Fruit fly (Drosophila melanogaster) whole organism, embryonic: ENCODE results near the gene Fancd2.

Experiments used
- Abd-B ChIP-seq: fragments of 200-800 bp; sonication (Bioruptor generic); optimal IDR thresholded peaks from 2 replicates; lab custom pipeline; 2018; ENCODE audit warnings: missing biosample characterization, mild to moderate bottlenecking, missing genetic modification characterization, moderate library complexity
- Ada2b ChIP-seq: fragments of 200-800 bp; sonication (Bioruptor generic); IDR thresholded peaks from 2 replicates; pipeline ENCODE4 v1.3.6; 2022; ENCODE audit warnings: missing biosample characterization, missing genetic modification characterization
- Antp ChIP-seq: fragments of 200-800 bp; sonication (Bioruptor generic); optimal IDR thresholded peaks from 3 replicates; lab custom pipeline; 2016; ENCODE audit warnings: missing biosample characterization, missing genetic modification characterization
- Asciz ChIP-seq: fragments of 200-800 bp; sonication (Bioruptor generic); optimal IDR thresholded peaks from 2 replicates; lab custom pipeline; 2017; ENCODE audit warnings: missing biosample characterization, mild to moderate bottlenecking, missing genetic modification characterization, missing genetic modification reagents
- CG10209 ChIP-seq: fragments of 200-800 bp; sonication (Bioruptor generic); optimal IDR thresholded peaks from 3 replicates; lab custom pipeline; 2017; ENCODE audit warnings: missing biosample characterization, mild to moderate bottlenecking, missing genetic modification characterization, missing genetic modification reagents
- CG10431 ChIP-seq: fragments of 200-800 bp; sonication (Bioruptor generic); optimal IDR thresholded peaks from 3 replicates; lab custom pipeline; 2018; ENCODE audit warnings: missing biosample characterization, mild to moderate bottlenecking, missing genetic modification characterization
- CG11723 ChIP-seq: fragments of 200-800 bp; sonication (Bioruptor generic); optimal IDR thresholded peaks from 2 replicates; lab custom pipeline; 2017; ENCODE audit warnings: missing biosample characterization, mild to moderate bottlenecking, missing genetic modification characterization
- CG12071 ChIP-seq: fragments of 200-800 bp; sonication (Bioruptor generic); optimal IDR thresholded peaks from 3 replicates; lab custom pipeline; 2018; ENCODE audit warnings: missing biosample characterization, mild to moderate bottlenecking, missing genetic modification characterization
- CG15011 ChIP-seq: fragments of 200-800 bp; sonication (Bioruptor generic); optimal IDR thresholded peaks from 3 replicates; lab custom pipeline; 2018; ENCODE audit warnings: missing biosample characterization, mild to moderate bottlenecking, missing genetic modification characterization
- CG15269 ChIP-seq: fragments of 200-800 bp; sonication (Bioruptor generic); optimal IDR thresholded peaks from 2 replicates; lab custom pipeline; 2018; ENCODE audit warnings: missing biosample characterization, mild to moderate bottlenecking, missing genetic modification characterization, moderate library complexity
- CG1832 ChIP-seq: fragments of 200-800 bp; sonication (Bioruptor generic); optimal IDR thresholded peaks from 2 replicates; lab custom pipeline; 2017; ENCODE audit warnings: missing biosample characterization, mild to moderate bottlenecking, missing genetic modification characterization, inconsistent platforms
- CG18619 ChIP-seq: fragments of 200-800 bp; sonication (Bioruptor generic); optimal IDR thresholded peaks from 3 replicates; lab custom pipeline; 2017; ENCODE audit warnings: missing biosample characterization, mild to moderate bottlenecking, missing genetic modification characterization
- CG2712 ChIP-seq: fragments of 200-800 bp; optimal IDR thresholded peaks from 3 replicates; lab custom pipeline; 2019; ENCODE audit warnings: missing biosample characterization, mild to moderate bottlenecking, missing genetic modification characterization, moderate library complexity
- CG2889 ChIP-seq: fragments of 200-800 bp; sonication (Bioruptor generic); IDR thresholded peaks from 3 replicates; pipeline ENCODE4 v1.3.6; 2022; ENCODE audit warnings: missing biosample characterization, missing genetic modification characterization
- CG3065 ChIP-seq: fragments of 200-800 bp; sonication (Bioruptor generic); optimal IDR thresholded peaks from 2 replicates; lab custom pipeline; 2016; ENCODE audit warnings: missing biosample characterization, missing genetic modification characterization
- CG31365 ChIP-seq: fragments of 200-800 bp; sonication (Bioruptor generic); optimal IDR thresholded peaks from 2 replicates; lab custom pipeline; 2018; ENCODE audit warnings: missing biosample characterization, mild to moderate bottlenecking, missing genetic modification characterization
- CG32532 ChIP-seq: fragments of 200-800 bp; sonication (Bioruptor generic); IDR thresholded peaks from 2 replicates; pipeline ENCODE4 v1.3.6; 2022; ENCODE audit warnings: missing biosample characterization, missing genetic modification characterization
- CG33213 ChIP-seq: fragments of 200-800 bp; sonication (Bioruptor generic); optimal IDR thresholded peaks from 3 replicates; lab custom pipeline; 2016; ENCODE audit warnings: missing biosample characterization, missing genetic modification characterization
- CG3407 ChIP-seq: fragments of 200-800 bp; sonication (Bioruptor generic); optimal IDR thresholded peaks from 2 replicates; lab custom pipeline; 2018; ENCODE audit warnings: missing biosample characterization, mild to moderate bottlenecking, missing genetic modification characterization
- CG8290 ChIP-seq, 3 experiments: fragments of 200-800 bp; sonication (Bioruptor generic); optimal IDR thresholded peaks; 2 replicates each; lab custom pipeline; 2016 to 2019; ENCODE audit warnings: missing biosample characterization in 3 of 3, missing genetic modification characterization in 3 of 3, mild to moderate bottlenecking in 2 of 3, moderate library complexity in 1 of 3
- CG8924 ChIP-seq: fragments of 200-800 bp; optimal IDR thresholded peaks from 3 replicates; lab custom pipeline; 2019; ENCODE audit warnings: missing biosample characterization, mild to moderate bottlenecking, missing genetic modification characterization, moderate library complexity
- CG9876 ChIP-seq: fragments of 200-800 bp; sonication (Bioruptor generic); optimal IDR thresholded peaks from 2 replicates; lab custom pipeline; 2016; ENCODE audit warnings: missing biosample characterization, missing genetic modification characterization
- CoRest ChIP-seq: fragments of 200-800 bp; sonication (Bioruptor generic); optimal IDR thresholded peaks from 3 replicates; lab custom pipeline; 2018; ENCODE audit warnings: missing biosample characterization, mild to moderate bottlenecking, missing genetic modification characterization, moderate library complexity
- D19A ChIP-seq: fragments of 200-800 bp; optimal IDR thresholded peaks from 3 replicates; lab custom pipeline; 2019; ENCODE audit warnings: missing biosample characterization, mild to moderate bottlenecking, missing genetic modification characterization, moderate library complexity
- Dek ChIP-seq: fragments of 200-800 bp; sonication (Bioruptor generic); optimal IDR thresholded peaks from 3 replicates; lab custom pipeline; 2019; ENCODE audit warnings: missing biosample characterization, mild to moderate bottlenecking, missing genetic modification characterization, moderate library complexity
- Doc3 ChIP-seq: fragments of 200-800 bp; sonication (Bioruptor generic); IDR thresholded peaks from 3 replicates; pipeline ENCODE4 v1.3.6; 2022; ENCODE audit warnings: missing biosample characterization, missing genetic modification characterization; ENCODE audit not compliant: partially characterized antibody
- Fer3 ChIP-seq: fragments of 200-800 bp; sonication (Bioruptor generic); optimal IDR thresholded peaks from 2 replicates; lab custom pipeline; 2018; ENCODE audit warnings: missing biosample characterization, mild to moderate bottlenecking, missing genetic modification characterization, moderate library complexity
- HLH3B ChIP-seq: fragments of 200-800 bp; sonication (Bioruptor generic); IDR thresholded peaks from 2 replicates; pipeline ENCODE4 v1.3.6; 2022; ENCODE audit warnings: missing biosample characterization, missing genetic modification characterization
- HLHmδ ChIP-seq: fragments of 200-800 bp; sonication (Bioruptor generic); optimal IDR thresholded peaks from 2 replicates; lab custom pipeline; 2018; ENCODE audit warnings: missing biosample characterization, mild to moderate bottlenecking, missing genetic modification characterization, moderate library complexity
- MBD-R2 ChIP-seq: fragments of 200-800 bp; sonication (Bioruptor generic); IDR thresholded peaks from 2 replicates; pipeline ENCODE4 v1.3.6; 2022; ENCODE audit warnings: missing biosample characterization, missing genetic modification characterization
- Meics ChIP-seq: fragments of 200-800 bp; sonication (Bioruptor generic); optimal IDR thresholded peaks from 2 replicates; lab custom pipeline; 2017; ENCODE audit warnings: missing biosample characterization, mild to moderate bottlenecking, missing genetic modification characterization
- Sox100B ChIP-seq: fragments of 200-800 bp; sonication (Bioruptor generic); optimal IDR thresholded peaks from 3 replicates; lab custom pipeline; 2018; ENCODE audit warnings: missing biosample characterization, mild to moderate bottlenecking, missing genetic modification characterization
- Sry-β ChIP-seq: fragments of 200-800 bp; sonication (Bioruptor generic); optimal IDR thresholded peaks from 2 replicates; lab custom pipeline; 2018; ENCODE audit warnings: missing biosample characterization, mild to moderate bottlenecking, missing genetic modification characterization, moderate library complexity
- Vsx1 ChIP-seq: fragments of 200-800 bp; sonication (Bioruptor generic); optimal IDR thresholded peaks from 2 replicates; lab custom pipeline; 2017; ENCODE audit warnings: missing biosample characterization, mild to moderate bottlenecking, missing genetic modification characterization, missing genetic modification reagents
- cad ChIP-seq: fragments of >200 bp; optimal IDR thresholded peaks from 2 replicates; lab custom pipeline; 2017; ENCODE audit warnings: missing biosample characterization, missing genetic modification characterization
- cato ChIP-seq: fragments of 200-800 bp; sonication (Bioruptor generic); optimal IDR thresholded peaks from 2 replicates; lab custom pipeline; 2016; ENCODE audit warnings: missing biosample characterization, missing genetic modification characterization, borderline replicate concordance
- dati ChIP-seq: fragments of 200-800 bp; sonication (Bioruptor generic); IDR thresholded peaks from 2 replicates; pipeline ENCODE4 v1.3.6; 2022; ENCODE audit warnings: missing biosample characterization, missing genetic modification characterization
- dmrt99B ChIP-seq: fragments of 200-800 bp; sonication (Bioruptor generic); optimal IDR thresholded peaks from 2 replicates; lab custom pipeline; 2018; ENCODE audit warnings: missing biosample characterization, mild to moderate bottlenecking, missing genetic modification characterization, moderate library complexity
- ems ChIP-seq: fragments of 200-800 bp; sonication (Bioruptor generic); optimal IDR thresholded peaks from 3 replicates; lab custom pipeline; 2016; ENCODE audit warnings: missing biosample characterization, missing genetic modification characterization
- gcm ChIP-seq: fragments of 200-800 bp; sonication (Bioruptor generic); optimal IDR thresholded peaks from 2 replicates; lab custom pipeline; 2019; ENCODE audit warnings: missing biosample characterization, mild to moderate bottlenecking, missing genetic modification characterization, moderate library complexity
- grau ChIP-seq: fragments of 200-800 bp; optimal IDR thresholded peaks from 3 replicates; lab custom pipeline; 2019; ENCODE audit warnings: missing biosample characterization, mild to moderate bottlenecking, missing genetic modification characterization, moderate library complexity
- her ChIP-seq: fragments of 200-800 bp; sonication (Bioruptor generic); optimal IDR thresholded peaks from 2 replicates; lab custom pipeline; 2016; ENCODE audit warnings: missing biosample characterization, missing genetic modification characterization
- klu ChIP-seq: fragments of 200-800 bp; sonication (Bioruptor generic); IDR thresholded peaks from 2 replicates; pipeline ENCODE4 v1.3.6; 2022; ENCODE audit warnings: missing biosample characterization, missing genetic modification characterization
- nau ChIP-seq: fragments of 200-800 bp; sonication (Bioruptor generic); optimal IDR thresholded peaks from 3 replicates; lab custom pipeline; 2017; ENCODE audit warnings: missing biosample characterization, mild to moderate bottlenecking, missing genetic modification characterization, missing genetic modification reagents
- oc ChIP-seq: fragments of 200-800 bp; sonication (Bioruptor generic); optimal IDR thresholded peaks from 2 replicates; lab custom pipeline; 2018; ENCODE audit warnings: missing biosample characterization, mild to moderate bottlenecking, missing genetic modification characterization, moderate library complexity
- org-1 ChIP-seq: fragments of 200-800 bp; sonication (Bioruptor generic); optimal IDR thresholded peaks from 2 replicates; lab custom pipeline; 2017; ENCODE audit warnings: missing biosample characterization, missing genetic modification characterization
- sd ChIP-seq: fragments of 200-800 bp; sonication (Bioruptor generic); optimal IDR thresholded peaks from 3 replicates; lab custom pipeline; 2018; ENCODE audit warnings: missing biosample characterization, mild to moderate bottlenecking, missing genetic modification characterization, moderate library complexity
- slou ChIP-seq: fragments of 200-800 bp; sonication (Bioruptor generic); optimal IDR thresholded peaks from 3 replicates; lab custom pipeline; 2016; ENCODE audit warnings: missing biosample characterization, missing genetic modification characterization
- tgo ChIP-seq: fragments of 200-800 bp; sonication (Bioruptor generic); IDR thresholded peaks from 3 replicates; pipeline ENCODE4 v1.3.6; 2022; ENCODE audit warnings: missing biosample characterization, missing genetic modification characterization
- tio ChIP-seq: fragments of 200-800 bp; sonication (Bioruptor generic); optimal IDR thresholded peaks from 2 replicates; lab custom pipeline; 2017; ENCODE audit warnings: missing biosample characterization, missing genetic modification characterization, inconsistent platforms

Gene Fancd2

DNA sequence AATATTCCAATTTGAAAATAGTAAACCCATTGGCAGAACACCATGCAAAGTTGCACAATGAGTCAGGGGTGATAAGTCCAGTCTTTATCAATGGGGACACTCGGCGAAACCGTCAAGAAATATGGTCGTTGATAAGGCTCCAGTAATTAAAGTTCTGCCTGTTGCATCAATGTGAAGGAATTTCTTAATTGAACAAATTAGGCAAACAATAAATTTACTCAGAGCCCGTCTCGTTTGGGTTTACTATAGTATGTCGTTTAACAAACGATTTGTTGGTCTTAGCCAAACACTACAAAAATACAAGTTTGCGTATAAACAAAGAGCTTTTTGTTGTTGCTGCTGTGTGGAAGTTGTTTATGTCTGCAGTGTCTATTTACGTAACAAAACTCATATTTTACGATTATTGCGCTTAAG is 18.8 kb upstream of the Fancd2 start (continued):
- peak; percentile 49 for TF ChIP-seq org-1 (GFP tag; lab: Kevin White, UChicago)
- no peak for TF ChIP-seq Doc3 (GFP tag; lab: Robert Waterston, UW)
- TF ChIP-seq klu (GFP tag; lab: Robert Waterston, UW) = no peak
- peak; percentile 56 for TF ChIP-seq CG10209
- no peak for TF ChIP-seq dati (GFP tag; lab: Robert Waterston, UW)
- TF ChIP-seq CG32532 = no peak
- TF ChIP-seq Fer3 (tag; lab: Kevin White, UChicago) = peak; percentile 58
- no peak for TF ChIP-seq HLH3B (GFP tag; lab: Robert Waterston, UW)
- peak; percentile 66 for TF ChIP-seq CG15011 (GFP tag; lab: Kevin White, UChicago)
- peak; percentile 55 for TF ChIP-seq CG18619 (GFP tag; lab: Kevin White, UChicago)
- TF ChIP-seq tio (GFP tag; lab: Kevin White, UChicago) = no peak
- TF ChIP-seq CG1832 (GFP tag; lab: Kevin White, UChicago) = no peak
- TF ChIP-seq tgo (GFP tag; lab: Robert Waterston, UW) = no peak
- TF ChIP-seq oc (tag; lab: Kevin White, UChicago) = peak; percentile 39
- TF ChIP-seq CG10431 (GFP tag; lab: Kevin White, UChicago) = peak; percentile 31
- peak; percentile 79 for TF ChIP-seq CG15269
- TF ChIP-seq Sox100B (GFP tag; lab: Kevin White, UChicago) = peak; percentile 46
- peak; percentile 26 for TF ChIP-seq cato (GFP tag; lab: Kevin White, UChicago)
- peak; percentile 46 for TF ChIP-seq her (GFP tag; lab: Kevin White, UChicago)
- TF ChIP-seq slou (GFP tag; lab: Kevin White, UChicago) = peak; percentile 0
- no peak; the same call in 1 of the 2 replicates for TF ChIP-seq Ada2b (GFP tag; lab: Robert Waterston, UW)
- peak; percentile 76 for TF ChIP-seq Asciz (GFP tag; lab: Kevin White, UChicago)
- no peak for TF ChIP-seq CG2712
- no peak for TF ChIP-seq D19A (tag; lab: Kevin White, UChicago)
- no peak for TF ChIP-seq cad
- peak; percentile 78 for TF ChIP-seq nau (GFP tag; lab: Kevin White, UChicago)
- TF ChIP-seq gcm (GFP tag; lab: Kevin White, UChicago) = no peak
- TF ChIP-seq CoRest (tag; lab: Kevin White, UChicago) = peak; percentile 58
- TF ChIP-seq sd (tag; lab: Kevin White, UChicago) = peak; percentile 87
- peak; percentile 52 for TF ChIP-seq Sry-β (GFP tag; lab: Kevin White, UChicago)
- peak; percentile 26 for TF ChIP-seq grau (tag; lab: Kevin White, UChicago)
- TF ChIP-seq CG3407 (GFP tag; lab: Kevin White, UChicago) = peak; percentile 44
- peak; percentile 19 for TF ChIP-seq ems (GFP tag; lab: Kevin White, UChicago)
- no peak for TF ChIP-seq CG8290 (GFP tag; optimal IDR thresholded peaks at IDR 0.05; lab: Kevin White, UChicago)
- TF ChIP-seq CG8290 (tag; optimal IDR thresholded peaks at IDR 0.05; lab: Kevin White, UChicago) = peak in 1 of 2 experiments; percentile 91
- peak; percentile 66 for TF ChIP-seq Meics (GFP tag; lab: Kevin White, UChicago)
- peak; percentile 45 for TF ChIP-seq Dek (tag; lab: Kevin White, UChicago)
- no peak for TF ChIP-seq Abd-B (GFP tag; lab: Kevin White, UChicago)
- TF ChIP-seq Vsx1 = peak; percentile 50
- TF ChIP-seq HLHmδ (GFP tag; lab: Kevin White, UChicago) = no peak
- TF ChIP-seq CG2889 (GFP tag; lab: Robert Waterston, UW) = no peak
- no peak for TF ChIP-seq Antp (GFP tag; lab: Kevin White, UChicago)
- no peak for TF ChIP-seq CG9876 (GFP tag; lab: Kevin White, UChicago)
- TF ChIP-seq CG12071 (GFP tag; lab: Kevin White, UChicago) = peak; percentile 85
- TF ChIP-seq CG3065 = no peak
- TF ChIP-seq CG11723 (GFP tag; lab: Kevin White, UChicago) = peak; percentile 39
- peak; percentile 36 for TF ChIP-seq dmrt99B (tag; lab: Kevin White, UChicago)
- TF ChIP-seq CG31365 = peak; percentile 61
- peak; percentile 37 for TF ChIP-seq CG33213 (GFP tag; lab: Kevin White, UChicago)
- TF ChIP-seq MBD-R2 = no peak
- TF ChIP-seq CG8924 (tag; lab: Kevin White, UChicago) = peak; percentile 21
